Worm (Caenorhabditis elegans) whole organism, young adult: ENCODE measurements around the gene C06G1.1.
A peak's percentile ranks its signal among the peaks of the same experiment; 100 is the strongest.

Experiments
- B0035.1 ChIP-seq: sonication (generic microtip); optimal IDR thresholded peaks from 2 replicates; lab custom pipeline; 2016; ENCODE audit warnings: missing genetic modification characterization, mild to moderate bottlenecking, missing compliant biosample characterization, missing genotype, missing genetic modification reagents
- C06A6.2 ChIP-seq: fragments of 200-800 bp; sonication (Bioruptor generic); conservative IDR thresholded peaks from 2 replicates; pipeline ENCODE4 v1.3.6; 2022; ENCODE audit warnings: missing genetic modification characterization, missing compliant biosample characterization
- D2030.7 ChIP-seq: fragments of 200-800 bp; sonication (Bioruptor generic); IDR thresholded peaks from 2 replicates; pipeline ENCODE4 v1.3.6; 2022; ENCODE audit warnings: missing genetic modification reagents, missing genetic modification characterization, missing compliant biosample characterization
- F23B12.7 ChIP-seq: sonication (generic microtip); optimal IDR thresholded peaks from 2 replicates; lab custom pipeline; 2017; ENCODE audit warnings: missing genetic modification characterization, mild to moderate bottlenecking, missing compliant biosample characterization, antibody characterized with exemption, moderate library complexity; ENCODE audit not compliant: insufficient read depth
- F39B2.1 ChIP-seq: fragments of 200-800 bp; sonication (Bioruptor generic); IDR thresholded peaks from 2 replicates; pipeline ENCODE4 v1.3.6; 2022; ENCODE audit warnings: missing genetic modification reagents, missing genetic modification characterization, missing compliant biosample characterization
- F49E8.2 ChIP-seq: sonication (generic microtip); optimal IDR thresholded peaks from 3 replicates; lab custom pipeline; 2017; ENCODE audit warnings: missing genetic modification characterization, mild to moderate bottlenecking, missing compliant biosample characterization, antibody characterized with exemption, moderate library complexity; ENCODE audit not compliant: insufficient read depth
- F57A8.1 ChIP-seq: fragments of 200-800 bp; sonication (Bioruptor generic); optimal IDR thresholded peaks from 2 replicates; lab custom pipeline; 2018; ENCODE audit warnings: mild to moderate bottlenecking, missing genetic modification characterization, moderate library complexity, missing compliant biosample characterization
- K11D2.4 ChIP-seq: fragments of 200-800 bp; sonication (Bioruptor generic); IDR thresholded peaks from 2 replicates; pipeline ENCODE4 v1.3.6; 2022; ENCODE audit warnings: missing genetic modification reagents, missing genetic modification characterization, missing compliant biosample characterization
- Y53G8AR.9 ChIP-seq: fragments of 200-800 bp; sonication (Bioruptor generic); conservative IDR thresholded peaks from 2 replicates; pipeline ENCODE4 v1.3.6; 2022; ENCODE audit warnings: missing genetic modification reagents, missing genetic modification characterization, missing compliant biosample characterization
- Y95B8A.8 ChIP-seq: fragments of 200-800 bp; sonication (Bioruptor generic); IDR thresholded peaks from 2 replicates; pipeline ENCODE4 v1.3.6; 2022; ENCODE audit warnings: missing genetic modification reagents, missing genetic modification characterization, missing compliant biosample characterization
- akir-1 ChIP-seq: fragments of 200-800 bp; sonication (Bioruptor generic); optimal IDR thresholded peaks from 2 replicates; lab custom pipeline; 2018; ENCODE audit warnings: mild to moderate bottlenecking, missing genetic modification characterization, moderate library complexity, missing compliant biosample characterization
- ama-1 ChIP-seq, 3 experiments: fragments of 150-350 bp in 1 of 3; sonication (generic microtip) in 2 of 3; optimal IDR thresholded peaks; 2 replicates each; lab custom pipeline; 2014 to 2018; ENCODE audit warnings: missing biosample characterization in 2 of 3, missing genetic modification characterization in 2 of 3, missing genetic modification reagents in 2 of 3
- athp-1 ChIP-seq: sonication (generic microtip); optimal IDR thresholded peaks from 2 replicates; lab custom pipeline; 2017; ENCODE audit warnings: mild to moderate bottlenecking, missing genetic modification characterization, missing compliant biosample characterization
- bed-2 ChIP-seq: fragments of 200-800 bp; sonication (Bioruptor generic); IDR thresholded peaks from 2 replicates; pipeline ENCODE4 v1.3.6; 2022; ENCODE audit warnings: missing genetic modification reagents, missing genetic modification characterization, missing compliant biosample characterization
- ceh-58 ChIP-seq: fragments of 200-800 bp; sonication (Bioruptor generic); IDR thresholded peaks from 2 replicates; pipeline ENCODE4 v1.3.6; 2022; ENCODE audit warnings: missing genetic modification characterization, missing compliant biosample characterization
- ceh-91 ChIP-seq: fragments of 200-800 bp; sonication (Bioruptor generic); IDR thresholded peaks from 2 replicates; pipeline ENCODE4 v1.3.6; 2022; ENCODE audit warnings: missing genetic modification reagents, missing genetic modification characterization, missing compliant biosample characterization
- die-1 ChIP-seq: sonication (generic microtip); optimal IDR thresholded peaks from 2 replicates; lab custom pipeline; 2016; ENCODE audit warnings: missing genotype, mild to moderate bottlenecking, missing genetic modification characterization, missing compliant biosample characterization
- dpl-1 ChIP-seq: fragments of 150-350 bp; optimal IDR thresholded peaks from 2 replicates; lab custom pipeline; 2014; ENCODE audit warnings: missing biosample characterization, missing genetic modification reagents, missing genetic modification characterization
- egl-18 ChIP-seq: fragments of 200-800 bp; sonication (Bioruptor generic); IDR thresholded peaks from 2 replicates; pipeline ENCODE4 v1.3.6; 2022; ENCODE audit warnings: missing genetic modification reagents, missing genetic modification characterization, missing compliant biosample characterization
- egrh-3 ChIP-seq: fragments of 200-800 bp; sonication (Bioruptor generic); IDR thresholded peaks from 2 replicates; pipeline ENCODE4 v1.3.6; 2022; ENCODE audit warnings: missing genetic modification reagents, missing genetic modification characterization, missing compliant biosample characterization
- ekl-4 ChIP-seq: fragments of 200-800 bp; sonication (Bioruptor generic); IDR thresholded peaks from 2 replicates; pipeline ENCODE4 v1.3.6; 2022; ENCODE audit warnings: missing genetic modification reagents, missing genetic modification characterization, missing compliant biosample characterization
- fkh-3 ChIP-seq: sonication (generic microtip); optimal IDR thresholded peaks from 2 replicates; lab custom pipeline; 2016; ENCODE audit warnings: mild to moderate bottlenecking, missing genetic modification characterization, missing compliant biosample characterization
- hmg-20 ChIP-seq: fragments of 200-800 bp; sonication (Bioruptor generic); IDR thresholded peaks from 2 replicates; pipeline ENCODE4 v1.3.6; 2022; ENCODE audit warnings: missing genetic modification reagents, missing genetic modification characterization, missing compliant biosample characterization
- hrde-1 ChIP-seq: sonication (generic microtip); optimal IDR thresholded peaks from 2 replicates; lab custom pipeline; 2016; ENCODE audit warnings: missing genetic modification characterization, mild to moderate bottlenecking, missing compliant biosample characterization, moderate library complexity, missing genotype, missing genetic modification reagents, borderline replicate concordance
- hsf-1 ChIP-seq: fragments of 200-800 bp; sonication (Bioruptor generic); IDR thresholded peaks from 2 replicates; pipeline ENCODE4 v1.3.6; 2022; ENCODE audit warnings: missing genetic modification reagents, missing genetic modification characterization, missing compliant biosample characterization
- lag-1 ChIP-seq: fragments of 200-800 bp; sonication (Bioruptor generic); IDR thresholded peaks from 2 replicates; pipeline ENCODE4 v1.3.6; 2022; ENCODE audit warnings: missing genetic modification reagents, missing genetic modification characterization, missing compliant biosample characterization
- let-526 ChIP-seq: fragments of 200-800 bp; sonication (Bioruptor generic); IDR thresholded peaks from 2 replicates; pipeline ENCODE4 v1.3.6; 2022; ENCODE audit warnings: missing genetic modification reagents, missing genetic modification characterization, missing compliant biosample characterization
- let-607 ChIP-seq, 2 experiments: fragments of 200-800 bp in 1 of 2; sonication (Bioruptor generic) in 1 of 2; sonication (generic microtip) in 1 of 2; optimal IDR thresholded peaks; 2 replicates each; lab custom pipeline; 2016 to 2018; ENCODE audit warnings: mild to moderate bottlenecking in 2 of 2, missing compliant biosample characterization in 2 of 2, missing genetic modification characterization in 2 of 2, moderate library complexity in 2 of 2, missing genotype in 1 of 2
- lin-40 ChIP-seq: sonication (generic microtip); optimal IDR thresholded peaks from 2 replicates; lab custom pipeline; 2016; ENCODE audit warnings: missing genetic modification characterization, mild to moderate bottlenecking, missing compliant biosample characterization, missing genotype, missing genetic modification reagents
- lin-54 ChIP-seq: fragments of 200-800 bp; sonication (Bioruptor generic); optimal IDR thresholded peaks from 2 replicates; lab custom pipeline; 2018; ENCODE audit warnings: mild to moderate bottlenecking, missing genetic modification characterization, missing compliant biosample characterization
- lir-1 ChIP-seq: fragments of 200-800 bp; sonication (Bioruptor generic); conservative IDR thresholded peaks from 2 replicates; pipeline ENCODE4 v1.3.6; 2022; ENCODE audit warnings: missing genetic modification reagents, missing genetic modification characterization, missing compliant biosample characterization
- madf-8 ChIP-seq: fragments of 200-800 bp; sonication (Bioruptor generic); conservative IDR thresholded peaks from 2 replicates; pipeline ENCODE4 v1.3.6; 2022; ENCODE audit warnings: missing genetic modification reagents, missing genetic modification characterization, missing compliant biosample characterization
- nhr-179 ChIP-seq: sonication (generic microtip); optimal IDR thresholded peaks from 2 replicates; lab custom pipeline; 2016; ENCODE audit warnings: mild to moderate bottlenecking, missing genetic modification characterization, missing compliant biosample characterization
- nhr-90 ChIP-seq: sonication (generic microtip); optimal IDR thresholded peaks from 2 replicates; lab custom pipeline; 2016; ENCODE audit warnings: missing genotype, mild to moderate bottlenecking, missing genetic modification characterization, missing compliant biosample characterization
- rcor-1 ChIP-seq: fragments of 200-800 bp; sonication (Bioruptor generic); IDR thresholded peaks from 2 replicates; pipeline ENCODE4 v1.3.6; 2022; ENCODE audit warnings: missing genetic modification reagents, missing genetic modification characterization, missing compliant biosample characterization
- sdz-38 ChIP-seq: sonication (generic microtip); optimal IDR thresholded peaks from 2 replicates; lab custom pipeline; 2016; ENCODE audit warnings: missing genotype, missing genetic modification characterization, missing compliant biosample characterization
- sea-2 ChIP-seq: fragments of 200-800 bp; sonication (Bioruptor generic); IDR thresholded peaks from 2 replicates; pipeline ENCODE4 v1.3.6; 2022; ENCODE audit warnings: missing genetic modification characterization, missing compliant biosample characterization
- snpc-1.3 ChIP-seq: sonication (generic microtip); optimal IDR thresholded peaks from 2 replicates; lab custom pipeline; 2017; ENCODE audit warnings: missing genetic modification characterization, mild to moderate bottlenecking, missing compliant biosample characterization, antibody characterized with exemption, moderate library complexity, missing genotype, missing genetic modification reagents; ENCODE audit not compliant: insufficient read depth
- tbp1 ChIP-seq: fragments of 200-800 bp; sonication (Bioruptor generic); optimal IDR thresholded peaks from 2 replicates; lab custom pipeline; 2018; ENCODE audit warnings: mild to moderate bottlenecking, missing genetic modification characterization, missing compliant biosample characterization
- tbx-9 ChIP-seq: sonication (generic microtip); optimal IDR thresholded peaks from 2 replicates; lab custom pipeline; 2016; ENCODE audit warnings: borderline replicate concordance, missing genetic modification characterization, inconsistent platforms, missing compliant biosample characterization
- tlf-1 ChIP-seq: fragments of 200-800 bp; sonication (Bioruptor generic); optimal IDR thresholded peaks from 2 replicates; lab custom pipeline; 2018; ENCODE audit warnings: mild to moderate bottlenecking, missing genetic modification characterization, missing compliant biosample characterization
- unc-62 ChIP-seq: fragments of 150-350 bp; optimal IDR thresholded peaks from 2 replicates; lab custom pipeline; 2014; ENCODE audit warnings: missing biosample characterization, missing genetic modification reagents, missing genetic modification characterization
- xnd-1 ChIP-seq: sonication (generic microtip); optimal IDR thresholded peaks from 2 replicates; lab custom pipeline; 2016; ENCODE audit warnings: missing genotype, missing genetic modification reagents, missing genetic modification characterization, missing compliant biosample characterization
- zim-3 ChIP-seq: sonication (generic microtip); optimal IDR thresholded peaks from 2 replicates; lab custom pipeline; 2017; ENCODE audit warnings: mild to moderate bottlenecking, missing genetic modification characterization, moderate library complexity, missing compliant biosample characterization
- ztf-25 ChIP-seq: fragments of 200-800 bp; sonication (Bioruptor generic); IDR thresholded peaks from 2 replicates; pipeline ENCODE4 v1.3.6; 2022; ENCODE audit warnings: missing genetic modification reagents, missing genetic modification characterization, missing compliant biosample characterization
- ztf-26 ChIP-seq: sonication (generic microtip); optimal IDR thresholded peaks from 2 replicates; lab custom pipeline; 2017; ENCODE audit warnings: missing genetic modification characterization, missing compliant biosample characterization
- ztf-28 ChIP-seq: fragments of 200-800 bp; sonication (Bioruptor generic); IDR thresholded peaks from 2 replicates; pipeline ENCODE4 v1.3.6; 2022; ENCODE audit warnings: missing genetic modification reagents, missing genetic modification characterization, missing compliant biosample characterization

Gene C06G1.1

ce11 chrX:16618727-16619126 is 14.4 kb upstream of the C06G1.1 start:
- no peak for TF ChIP-seq nhr-90
- no peak for TF ChIP-seq nhr-179 (tag; lab: Kevin White, UChicago)
- no peak for TF ChIP-seq lir-1 (GFP tag; lab: Robert Waterston, UW)
- TF ChIP-seq ekl-4 = no peak
- no peak for TF ChIP-seq athp-1
- no peak for TF ChIP-seq K11D2.4 (GFP tag; lab: Robert Waterston, UW)
- TF ChIP-seq hsf-1 (GFP tag; lab: Robert Waterston, UW) = no peak
- TF ChIP-seq lin-54 = no peak
- no peak for TF ChIP-seq sea-2 (GFP tag; lab: Robert Waterston, UW)
- TF ChIP-seq, all 124 proteins: peak for 0

ce11 chrX:16619158-16619557 is 14.0 kb upstream of the C06G1.1 start:
- TF ChIP-seq F39B2.1 (GFP tag; lab: Robert Waterston, UW) = no peak
- no peak for TF ChIP-seq egl-18 (GFP tag; lab: Robert Waterston, UW)
- TF ChIP-seq sdz-38 (tag; lab: Kevin White, UChicago) = no peak
- TF ChIP-seq tbp1 (GFP tag; lab: Kevin White, UChicago) = peak; percentile 89
- no peak for TF ChIP-seq ceh-58 (GFP tag; lab: Robert Waterston, UW)
- TF ChIP-seq lir-1 (GFP tag; lab: Robert Waterston, UW) = no peak
- no peak for TF ChIP-seq akir-1 (GFP tag; lab: Kevin White, UChicago)
- TF ChIP-seq hrde-1 (tag; lab: Kevin White, UChicago) = peak; percentile 62
- TF ChIP-seq tlf-1 (GFP tag; lab: Kevin White, UChicago) = peak; percentile 30
- no peak for TF ChIP-seq let-526 (GFP tag; lab: Robert Waterston, UW)
- TF ChIP-seq D2030.7 (GFP tag; lab: Robert Waterston, UW) = peak; percentile 86
- TF ChIP-seq xnd-1 (tag; lab: Kevin White, UChicago) = no peak
- TF ChIP-seq C06A6.2 = no peak
- TF ChIP-seq ceh-91 (GFP tag; lab: Robert Waterston, UW) = no peak
- TF ChIP-seq bed-2 = peak; percentile 52; the same call in 1 of the 2 replicates
- TF ChIP-seq madf-8 (GFP tag; lab: Robert Waterston, UW) = no peak
- TF ChIP-seq ztf-28 (GFP tag; lab: Robert Waterston, UW) = no peak
- TF ChIP-seq dpl-1 (GFP tag; lab: Kevin White, UChicago) = no peak
- TF ChIP-seq B0035.1 = no peak
- TF ChIP-seq egrh-3 (GFP tag; lab: Robert Waterston, UW) = no peak
- peak; percentile 87 for TF ChIP-seq F23B12.7 (tag; lab: Kevin White, UChicago)
- TF ChIP-seq Y53G8AR.9 = no peak
- no peak for TF ChIP-seq hsf-1 (GFP tag; lab: Robert Waterston, UW)
- TF ChIP-seq rcor-1 = peak; percentile 39; the same call in 1 of the 2 replicates
- TF ChIP-seq let-607 (tag; optimal IDR thresholded peaks at IDR 0.05; lab: Kevin White, UChicago) = peak in 1 of 2 experiments; percentile 38
- no peak for TF ChIP-seq Y95B8A.8 (GFP tag; lab: Robert Waterston, UW)
- TF ChIP-seq hmg-20 (GFP tag; lab: Robert Waterston, UW) = no peak
- no peak for TF ChIP-seq F49E8.2 (tag; lab: Kevin White, UChicago)
- peak; percentile 70; the same call in 1 of the 2 replicates for TF ChIP-seq ztf-25 (GFP tag; lab: Robert Waterston, UW)
- TF ChIP-seq lin-40 = no peak
- no peak for TF ChIP-seq unc-62 (GFP tag; lab: Kevin White, UChicago)
- peak; percentile 80 for TF ChIP-seq snpc-1.3
- TF ChIP-seq zim-3 (tag; lab: Kevin White, UChicago) = peak; percentile 48
- peak; percentile 34 for TF ChIP-seq ztf-26 (tag; lab: Kevin White, UChicago)
- TF ChIP-seq lag-1 (GFP tag; lab: Robert Waterston, UW) = no peak
- TF ChIP-seq die-1 = peak; percentile 87
- no peak for TF ChIP-seq fkh-3
- no peak for TF ChIP-seq ama-1 (optimal IDR thresholded peaks at IDR 0.05; lab: Kevin White, UChicago)
- TF ChIP-seq ama-1 (GFP tag; optimal IDR thresholded peaks at IDR 0.05; lab: Kevin White, UChicago) = peak in 1 of 2 experiments; percentile 56
- TF ChIP-seq F57A8.1 (GFP tag; lab: Kevin White, UChicago) = no peak
- no peak for TF ChIP-seq tbx-9 (tag; lab: Kevin White, UChicago)
